Fruit fly (Drosophila melanogaster): ENCODE measurements around the gene PrBP.
A peak's percentile ranks its signal among the peaks of the same experiment; 100 is the strongest.

The PrBP gene

DNA sequence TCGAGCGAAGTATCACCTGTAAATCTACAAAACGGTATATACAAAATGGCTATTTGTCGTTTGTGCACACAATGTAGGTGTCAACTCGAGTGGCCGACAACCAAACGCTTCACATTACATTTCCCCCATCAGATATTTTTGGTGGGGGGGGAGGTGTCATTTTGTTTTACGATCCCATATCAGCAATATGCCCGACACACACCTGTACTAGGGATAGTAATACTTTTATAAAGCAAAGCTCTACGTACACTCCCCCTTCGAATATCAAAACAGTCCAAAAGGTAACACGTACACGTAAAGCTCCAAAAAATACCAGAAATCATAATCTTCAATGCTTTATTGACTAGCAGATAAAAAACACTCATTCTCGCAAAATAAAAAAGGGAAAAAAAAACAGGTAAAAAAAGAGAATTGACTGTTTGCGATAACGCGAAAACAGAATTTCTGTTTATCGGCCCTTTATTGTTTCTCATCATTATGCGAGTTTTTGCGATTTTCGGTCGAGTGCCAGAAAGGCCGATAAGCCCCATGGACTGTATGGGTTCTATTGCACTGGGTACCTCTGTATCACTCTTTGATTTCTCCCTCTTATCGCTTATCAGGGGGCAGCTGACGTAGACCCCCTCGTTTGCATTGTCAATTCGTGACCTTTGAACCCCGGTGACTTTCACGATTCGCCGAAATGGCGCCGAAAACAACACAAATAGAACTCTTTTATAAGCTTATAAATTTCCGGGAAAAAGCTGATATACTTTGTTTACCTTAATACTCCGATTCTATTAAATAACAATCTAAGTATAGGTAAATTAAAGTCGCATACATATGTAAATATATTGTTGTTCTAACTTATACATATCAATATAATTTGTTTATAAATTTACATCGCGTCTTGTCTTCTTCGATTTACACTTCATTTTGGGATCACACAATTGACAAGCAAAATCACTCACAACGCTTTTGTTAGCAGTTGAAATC, 19.2 kb upstream of the PrBP start, which contains the start of gene CatB:
Gene CatB, plus strand, starts transcription at position 925 of the 975 bp plus-strand sequence.
- TF ChIP-seq Opbp (GFP tag; IDR thresholded peaks at IDR 0.05; ENCODE audit: partially characterized antibody) (no peak), CG15269 (tag; optimal IDR thresholded peaks at IDR 0.05) (no peak), lab (GFP tag; optimal IDR thresholded peaks at IDR 0.05) (peak; percentile 23), Trl (optimal IDR thresholded peaks at IDR 0.05) (no peak), Trl (GFP tag; optimal IDR thresholded peaks at IDR 0.05) (no peak), CG8290 (GFP tag; optimal IDR thresholded peaks at IDR 0.05) (no peak), CG8290 (tag; optimal IDR thresholded peaks at IDR 0.05) (peak in 1 of 2 experiments; percentile 26), tup (GFP tag; optimal IDR thresholded peaks at IDR 0.05) (no peak), Blimp-1 (GFP tag; optimal IDR thresholded peaks at IDR 0.05) (no peak), CG2678 (tag; optimal IDR thresholded peaks at IDR 0.05) (peak; percentile 11), NC2α (GFP tag; optimal IDR thresholded peaks at IDR 0.05) (no peak), Deaf1 (tag; optimal IDR thresholded peaks at IDR 0.05) (peak; percentile 29), crol (GFP tag; IDR thresholded peaks at IDR 0.05) (peak; percentile 25; the same call in 1 of the 2 replicates), sug (tag; optimal IDR thresholded peaks at IDR 0.05) (peak; percentile 97), sd (tag; optimal IDR thresholded peaks at IDR 0.05) (peak; percentile 61), bsh (GFP tag; optimal IDR thresholded peaks at IDR 0.05) (no peak), Mrtf (GFP tag; IDR thresholded peaks at IDR 0.05) (no peak), mirr (GFP tag; optimal IDR thresholded peaks at IDR 0.05) (peak; percentile 95), lbe (GFP tag; optimal IDR thresholded peaks at IDR 0.05) (peak; percentile 30), Med (GFP tag) (peak; percentile 56), CG16779 (GFP tag; IDR thresholded peaks at IDR 0.05) (no peak), Hmr (GFP tag; optimal IDR thresholded peaks at IDR 0.05) (peak; percentile 25), CG2202 (tag; optimal IDR thresholded peaks at IDR 0.05) (no peak), grn (GFP tag; optimal IDR thresholded peaks at IDR 0.05) (peak; percentile 84), CG7987 (GFP tag; optimal IDR thresholded peaks at IDR 0.05) (no peak), corto (GFP tag; optimal IDR thresholded peaks at IDR 0.05) (peak; percentile 53), CG14860 (GFP tag; IDR thresholded peaks at IDR 0.05; ENCODE audit: partially characterized antibody) (no peak), CG12769 (tag; optimal IDR thresholded peaks at IDR 0.05) (peak; percentile 15), CG33557 (GFP tag; optimal IDR thresholded peaks at IDR 0.05) (no peak), MESR4 (GFP tag; optimal IDR thresholded peaks at IDR 0.05) (no peak), exex (tag; optimal IDR thresholded peaks at IDR 0.05) (peak; percentile 90), CG6791 (GFP tag; IDR thresholded peaks at IDR 0.05; ENCODE audit: partially characterized antibody) (no peak), CG32532 (GFP tag; IDR thresholded peaks at IDR 0.05) (0 out of 2 replicates have a peak, but pooled peaks have one; percentile 10), CG9215 (GFP tag; IDR thresholded peaks at IDR 0.05) (no peak), HmgZ (tag; optimal IDR thresholded peaks at IDR 0.05) (peak; percentile 20), CG33213 (GFP tag; optimal IDR thresholded peaks at IDR 0.05) (no peak), CG11456 (GFP tag; IDR thresholded peaks at IDR 0.05) (no peak), CG34376 (GFP tag; optimal IDR thresholded peaks at IDR 0.05) (peak; percentile 79), CG2712 (tag; optimal IDR thresholded peaks at IDR 0.05) (no peak), Hey (tag; optimal IDR thresholded peaks at IDR 0.05) (peak; percentile 81), Hr78 (GFP tag; optimal IDR thresholded peaks at IDR 0.05) (peak in 1 of 2 experiments; percentile 68), cas (GFP tag; IDR thresholded peaks at IDR 0.05) (no peak), CG10543 (GFP tag; optimal IDR thresholded peaks at IDR 0.05) (peak; percentile 20), chinmo (GFP tag; IDR thresholded peaks at IDR 0.05; ENCODE audit: partially characterized antibody) (0 out of 4 replicates have a peak, but pooled peaks have one; percentile 15), seq (GFP tag; IDR thresholded peaks at IDR 0.05) (no peak), gro (GFP tag; optimal IDR thresholded peaks at IDR 0.05) (peak; percentile 38)

All from whole organism, embryonic.